Worm (Caenorhabditis elegans) whole organism, L4/young adult: ENCODE results near the gene C01G10.1.
"Not testable (repeated sequence)": the region's sequence is repeated elsewhere in the genome, so short reads cannot be mapped to it uniquely, and the experiment has no call there.

Experiments used
- W03F9.2 ChIP-seq: fragments of 150-350 bp; optimal IDR thresholded peaks from 2 replicates; lab custom pipeline; 2014; ENCODE audit warnings: missing biosample characterization, missing genetic modification characterization
- dao-5 ChIP-seq: sonication (generic microtip); optimal IDR thresholded peaks from 2 replicates; lab custom pipeline; 2016; ENCODE audit warnings: missing genotype, missing genetic modification characterization, moderate library complexity, missing compliant biosample characterization
- him-1 ChIP-seq: sonication (generic microtip); optimal IDR thresholded peaks from 2 replicates; lab custom pipeline; 2016; ENCODE audit warnings: missing genotype, missing genetic modification reagents, missing genetic modification characterization, missing compliant biosample characterization

The C01G10.1 gene

DNA sequence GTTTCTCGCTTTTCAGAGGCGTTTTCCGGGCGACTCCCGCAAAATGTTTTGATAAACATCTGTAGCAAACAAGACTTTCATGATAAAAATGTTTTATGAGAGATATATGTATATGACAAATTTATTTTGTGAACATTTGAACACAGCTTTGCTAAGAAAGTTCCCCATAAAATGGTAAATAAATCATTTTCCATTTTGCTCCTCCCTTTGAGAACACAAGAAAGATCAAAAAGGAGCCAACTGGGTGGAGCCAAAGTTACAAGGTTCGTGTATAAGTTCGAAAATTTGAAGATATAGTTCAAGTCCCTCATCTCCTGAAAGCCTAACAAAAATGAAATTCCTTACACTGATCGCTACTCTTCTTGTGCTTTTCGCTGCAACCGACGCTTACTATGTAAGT lies 9.1 kb upstream of the C01G10.1 start, which contains the start of gene C01G10.17:
Gene C01G10.17 (plus strand): TSS at position 301 of the 400 bp plus-strand sequence.
- TF ChIP-seq dao-5 (tag; lab: Kevin White, UChicago) (no peak), him-1 (tag; lab: Kevin White, UChicago) (no peak), W03F9.2 (tag; lab: Kevin White, UChicago) (no peak)

DNA sequence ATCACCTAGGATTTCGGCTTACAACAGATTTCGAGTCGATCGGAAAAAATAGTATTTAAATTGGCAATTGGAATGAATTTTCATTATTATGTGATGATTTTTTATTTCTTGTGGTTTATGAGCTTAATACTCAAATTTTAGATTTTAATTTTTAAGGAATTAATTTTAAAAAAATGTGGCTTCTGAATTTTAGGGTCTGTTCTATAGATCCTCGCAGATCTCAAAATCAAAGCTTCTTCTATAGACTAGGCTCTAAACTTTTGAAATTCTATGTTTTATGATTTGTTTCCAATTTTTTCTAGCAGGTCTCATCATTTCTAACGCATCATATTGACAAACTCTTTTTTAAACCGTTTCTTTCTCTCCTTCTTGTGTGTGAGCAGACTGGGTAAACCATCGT lies 6.9 kb upstream of the C01G10.1 start, which contains the start of gene txt-12:
Gene txt-12 (plus strand): TSS at position 301 of the 400 bp plus-strand sequence.
- TF ChIP-seq W03F9.2 (tag; lab: Kevin White, UChicago) (no peak), dao-5 (tag; lab: Kevin White, UChicago) (no peak), him-1 (tag; lab: Kevin White, UChicago) (no peak)

- no peak for TF ChIP-seq dao-5 (tag; lab: Kevin White, UChicago)
- no peak for TF ChIP-seq him-1 (tag; lab: Kevin White, UChicago)
- no peak for TF ChIP-seq W03F9.2 (tag; lab: Kevin White, UChicago)
Observed at ce11 chrV:15094749-15095148, 4.8 kb upstream of the C01G10.1 start, which contains the start of gene srx-78. TSS of gene srx-78 (plus strand) at chrV:15095049.

ce11 chrV:15105893-15106598 lies 6.5 kb downstream of the C01G10.1 start, which contains the start of gene C01G10.14:
TSS of gene C01G10.14 (minus strand) at chrV:15105943.
- TF ChIP-seq dao-5, W03F9.2, him-1 (tag; lab: Kevin White, UChicago): not testable (repeated sequence)

DNA sequence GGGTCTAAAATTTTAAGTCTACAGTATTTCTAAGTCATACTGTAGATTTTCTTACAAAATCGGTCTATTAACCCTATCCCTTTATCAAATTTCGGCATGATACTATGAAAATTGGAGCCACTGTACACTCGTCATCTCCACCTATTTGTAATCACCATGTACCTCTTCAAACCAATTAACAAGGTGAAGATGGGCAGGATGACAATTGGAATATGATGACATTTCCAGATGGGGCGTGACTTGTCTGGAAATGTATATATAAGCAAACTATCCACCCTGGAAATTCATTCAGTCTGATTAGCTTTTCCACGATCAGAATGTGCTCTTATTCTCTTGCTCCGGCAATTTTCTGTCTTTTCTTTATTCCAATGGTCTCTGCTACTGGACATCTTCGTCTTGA lies 9.7 kb downstream of the C01G10.1 start, which contains the start of gene Y75B12A.2:
Gene Y75B12A.2 (plus strand): TSS at position 301 of the 400 bp plus-strand sequence.
- TF ChIP-seq dao-5 (tag; lab: Kevin White, UChicago) (no peak), W03F9.2 (tag; lab: Kevin White, UChicago) (no peak), him-1 (tag; lab: Kevin White, UChicago) (no peak)

ce11 chrV:15111660-15112059 lies 12.1 kb downstream of the C01G10.1 start, which contains the start of gene T01G5.7:
TSS of gene T01G5.7 (plus strand) at chrV:15111960.
- no peak for TF ChIP-seq dao-5 (tag; lab: Kevin White, UChicago)
- no peak for TF ChIP-seq him-1 (tag; lab: Kevin White, UChicago)
- TF ChIP-seq W03F9.2 (tag; lab: Kevin White, UChicago): no peak

- no peak for TF ChIP-seq dao-5 (tag; lab: Kevin White, UChicago)
- no peak for TF ChIP-seq him-1 (tag; lab: Kevin White, UChicago)
- no peak for TF ChIP-seq W03F9.2 (tag; lab: Kevin White, UChicago)
Observed at ce11 chrV:15113992-15114391, 14.4 kb downstream of the C01G10.1 start, which contains the start of gene T01G5.6. TSS of gene T01G5.6 (minus strand) at chrV:15114092.

ce11 chrV:15115968-15116367 lies 16.4 kb downstream of the C01G10.1 start, which contains the start of gene T01G5.8:
TSS of gene T01G5.8 (plus strand) at chrV:15116268.
- not testable (repeated sequence) for TF ChIP-seq W03F9.2, him-1, dao-5 (tag; lab: Kevin White, UChicago)

ce11 chrV:15119517-15119916 lies 20.0 kb downstream of the C01G10.1 start, which contains the start of gene flor-1:
TSS of gene flor-1 (minus strand) at chrV:15119617.
- TF ChIP-seq W03F9.2 (tag; lab: Kevin White, UChicago) (no peak), him-1 (tag; lab: Kevin White, UChicago) (no peak), dao-5 (tag; lab: Kevin White, UChicago) (no peak)

ce11 chrV:15125162-15125561 lies 25.6 kb downstream of the C01G10.1 start, which contains the start of gene ugt-30:
TSS of gene ugt-30 (minus strand) at chrV:15125262.
- not testable (repeated sequence) for TF ChIP-seq him-1, dao-5, W03F9.2 (tag; lab: Kevin White, UChicago)

DNA sequence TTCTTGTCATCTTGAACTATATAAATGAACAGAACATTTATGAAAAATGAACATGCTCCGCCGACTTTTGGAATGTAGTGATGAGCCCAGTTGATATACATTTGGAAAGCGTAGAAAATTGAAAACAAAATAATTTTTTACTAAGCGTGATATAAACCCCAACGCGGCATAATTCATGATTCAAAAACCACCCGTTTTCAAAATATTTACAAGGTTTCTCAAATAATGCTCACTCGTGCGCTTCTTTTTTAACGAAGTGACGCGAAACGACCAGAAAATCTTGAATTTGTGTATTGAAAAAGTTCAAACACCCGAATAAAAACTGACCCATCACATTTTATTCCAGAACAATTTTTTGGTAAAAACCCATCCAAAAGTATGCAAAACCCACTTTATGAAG lies 27.9 kb downstream of the C01G10.1 start, which contains the start of gene srj-27:
Gene srj-27 (minus strand): TSS at position 101 of the 400 bp plus-strand sequence.
- no peak for TF ChIP-seq dao-5 (tag; lab: Kevin White, UChicago)
- TF ChIP-seq W03F9.2 (tag; lab: Kevin White, UChicago): no peak
- no peak for TF ChIP-seq him-1 (tag; lab: Kevin White, UChicago)

ce11 chrV:15127955-15128354 lies 28.4 kb downstream of the C01G10.1 start, which contains the start of gene srr-7:
TSS of gene srr-7 (plus strand) at chrV:15128255.
- TF ChIP-seq dao-5 (tag; lab: Kevin White, UChicago): no peak
- no peak for TF ChIP-seq W03F9.2 (tag; lab: Kevin White, UChicago)
- TF ChIP-seq him-1 (tag; lab: Kevin White, UChicago): no peak

ce11 chrV:15132423-15132822 lies 32.9 kb downstream of the C01G10.1 start, which contains the start of gene str-171:
TSS of gene str-171 (minus strand) at chrV:15132523.
- TF ChIP-seq W03F9.2 (tag; lab: Kevin White, UChicago) (no peak), dao-5 (tag; lab: Kevin White, UChicago) (no peak), him-1 (tag; lab: Kevin White, UChicago) (no peak)
